Fruit fly (Drosophila melanogaster) whole organism, embryonic: ENCODE results near the gene Cog2.

Experiments used
- CG1024 ChIP-seq: fragments of 200-800 bp; sonication (Bioruptor generic); IDR thresholded peaks from 2 replicates; pipeline ENCODE4 v1.3.6; 2022; ENCODE audit warnings: missing biosample characterization, missing genetic modification characterization
- CG10366 ChIP-seq: fragments of 200-800 bp; sonication (Bioruptor generic); IDR thresholded peaks from 2 replicates; pipeline ENCODE4 v1.3.6; 2022; ENCODE audit warnings: missing biosample characterization, missing genetic modification characterization
- CG10959 ChIP-seq: fragments of 200-800 bp; sonication (Bioruptor generic); IDR thresholded peaks from 2 replicates; pipeline ENCODE4 v1.3.6; 2022; ENCODE audit warnings: missing biosample characterization, missing genetic modification characterization
- CG11723 ChIP-seq: fragments of 200-800 bp; sonication (Bioruptor generic); optimal IDR thresholded peaks from 2 replicates; lab custom pipeline; 2017; ENCODE audit warnings: missing biosample characterization, mild to moderate bottlenecking, missing genetic modification characterization
- CG12104 ChIP-seq: fragments of 200-800 bp; sonication (Bioruptor generic); optimal IDR thresholded peaks from 3 replicates; lab custom pipeline; 2016; ENCODE audit warnings: missing biosample characterization, missing genetic modification characterization
- CG12219 ChIP-seq: fragments of 200-800 bp; sonication (Bioruptor generic); optimal IDR thresholded peaks from 3 replicates; lab custom pipeline; 2018; ENCODE audit warnings: missing biosample characterization, mild to moderate bottlenecking, missing genetic modification characterization
- CG12942 ChIP-seq: fragments of 200-800 bp; sonication (Bioruptor generic); optimal IDR thresholded peaks from 3 replicates; lab custom pipeline; 2016; ENCODE audit warnings: missing biosample characterization, missing genetic modification characterization
- CG16863 ChIP-seq: fragments of 200-800 bp; sonication (Bioruptor generic); optimal IDR thresholded peaks from 3 replicates; lab custom pipeline; 2016; ENCODE audit warnings: missing biosample characterization, missing genetic modification characterization
- CG3838 ChIP-seq: fragments of 200-800 bp; sonication (Bioruptor generic); optimal IDR thresholded peaks from 3 replicates; lab custom pipeline; 2016; ENCODE audit warnings: missing biosample characterization, missing genetic modification characterization
- CG43689 ChIP-seq: fragments of 200-800 bp; sonication (Bioruptor generic); IDR thresholded peaks from 2 replicates; pipeline ENCODE4 v1.3.6; 2022; ENCODE audit warnings: missing biosample characterization, missing genetic modification characterization
- CG6683 ChIP-seq: fragments of 200-800 bp; sonication (Bioruptor generic); optimal IDR thresholded peaks from 2 replicates; lab custom pipeline; 2017; ENCODE audit warnings: missing biosample characterization, mild to moderate bottlenecking, missing genetic modification characterization, missing genetic modification reagents
- CG6689 ChIP-seq: fragments of 200-800 bp; sonication (Bioruptor generic); IDR thresholded peaks from 2 replicates; pipeline ENCODE4 v1.3.6; 2022; ENCODE audit warnings: missing biosample characterization, missing genetic modification characterization
- CG6813 ChIP-seq: fragments of 200-800 bp; sonication (Bioruptor generic); optimal IDR thresholded peaks from 2 replicates; lab custom pipeline; 2017; ENCODE audit warnings: missing biosample characterization, missing genetic modification characterization, mild to moderate bottlenecking, moderate library complexity, missing genetic modification reagents
- CG7271 ChIP-seq: fragments of 200-800 bp; sonication (Bioruptor generic); optimal IDR thresholded peaks from 2 replicates; lab custom pipeline; 2018; ENCODE audit warnings: missing biosample characterization, mild to moderate bottlenecking, missing genetic modification characterization, moderate library complexity
- CG9932 ChIP-seq: fragments of 200-800 bp; sonication (Bioruptor generic); IDR thresholded peaks from 2 replicates; pipeline ENCODE4 v1.3.6; 2022; ENCODE audit warnings: missing biosample characterization, missing genetic modification characterization
- Dad ChIP-seq: fragments of 200-800 bp; sonication (Bioruptor generic); optimal IDR thresholded peaks from 3 replicates; lab custom pipeline; 2016; ENCODE audit warnings: missing biosample characterization, missing genetic modification characterization
- Deaf1 ChIP-seq: fragments of 200-800 bp; optimal IDR thresholded peaks from 3 replicates; lab custom pipeline; 2019; ENCODE audit warnings: missing biosample characterization, mild to moderate bottlenecking, missing genetic modification characterization, moderate library complexity
- Doc2 ChIP-seq: fragments of 200-800 bp; sonication (Bioruptor generic); IDR thresholded peaks from 2 replicates; pipeline ENCODE4 v1.3.6; 2022; ENCODE audit warnings: missing biosample characterization, missing genetic modification characterization
- Ets65A ChIP-seq: fragments of 200-800 bp; sonication (Bioruptor generic); peaks from one replicate; lab custom pipeline; 2016; ENCODE audit warnings: missing biosample characterization, missing genetic modification characterization
- Hand ChIP-seq: fragments of 200-800 bp; sonication (Bioruptor generic); optimal IDR thresholded peaks from 2 replicates; lab custom pipeline; 2017; ENCODE audit warnings: mild to moderate bottlenecking, missing biosample characterization, missing genetic modification reagents, missing genetic modification characterization
- Hr3 ChIP-seq: fragments of 200-800 bp; sonication (Bioruptor generic); optimal IDR thresholded peaks from 3 replicates; lab custom pipeline; 2016; ENCODE audit warnings: missing biosample characterization, missing genetic modification characterization
- Hr51 ChIP-seq, 2 experiments: fragments of 200-800 bp; sonication (Bioruptor generic); optimal IDR thresholded peaks; 2 replicates in 1 of 2; 3 replicates in 1 of 2; lab custom pipeline; 2016 to 2018; ENCODE audit warnings: missing biosample characterization in 2 of 2, missing genetic modification characterization in 2 of 2, mild to moderate bottlenecking in 1 of 2, moderate library complexity in 1 of 2
- MESR4 ChIP-seq: fragments of 200-800 bp; sonication (Bioruptor generic); optimal IDR thresholded peaks from 2 replicates; lab custom pipeline; 2018; ENCODE audit warnings: missing biosample characterization, mild to moderate bottlenecking, missing genetic modification characterization, moderate library complexity
- MTF-1 ChIP-seq: fragments of 200-800 bp; sonication (Bioruptor generic); optimal IDR thresholded peaks from 2 replicates; lab custom pipeline; 2018; ENCODE audit warnings: missing biosample characterization, mild to moderate bottlenecking, missing genetic modification characterization, borderline replicate concordance
- Max ChIP-seq: fragments of 200-800 bp; sonication (Bioruptor generic); optimal IDR thresholded peaks from 2 replicates; lab custom pipeline; 2016; ENCODE audit warnings: missing biosample characterization, mild to moderate bottlenecking, missing genetic modification characterization
- Med ChIP-seq: fragments of 200-800 bp; sonication (Bioruptor generic); peaks from one replicate; lab custom pipeline; 2016; ENCODE audit warnings: missing biosample characterization, missing genetic modification characterization, mild to moderate bottlenecking, inconsistent platforms, moderate library complexity
- NK7.1 ChIP-seq: fragments of 200-800 bp; sonication (Bioruptor generic); optimal IDR thresholded peaks from 3 replicates; lab custom pipeline; 2016; ENCODE audit warnings: missing biosample characterization, missing genetic modification characterization
- NfI ChIP-seq: fragments of 200-800 bp; sonication (Bioruptor generic); optimal IDR thresholded peaks from 3 replicates; lab custom pipeline; 2018; ENCODE audit warnings: missing biosample characterization, mild to moderate bottlenecking, missing genetic modification characterization, moderate library complexity
- PHDP ChIP-seq: fragments of 200-800 bp; sonication (Bioruptor generic); optimal IDR thresholded peaks from 3 replicates; lab custom pipeline; 2018; ENCODE audit warnings: missing biosample characterization, mild to moderate bottlenecking, missing genetic modification characterization, moderate library complexity
- Sry-δ ChIP-seq: fragments of 200-800 bp; sonication (Bioruptor generic); optimal IDR thresholded peaks from 2 replicates; lab custom pipeline; 2016; ENCODE audit warnings: missing biosample characterization, missing genetic modification characterization
- amos ChIP-seq: fragments of 200-800 bp; sonication (Bioruptor generic); IDR thresholded peaks from 2 replicates; pipeline ENCODE4 v1.3.6; 2022; ENCODE audit warnings: missing biosample characterization, missing genetic modification characterization; ENCODE audit not compliant: partially characterized antibody
- cato ChIP-seq: fragments of 200-800 bp; sonication (Bioruptor generic); optimal IDR thresholded peaks from 2 replicates; lab custom pipeline; 2016; ENCODE audit warnings: missing biosample characterization, missing genetic modification characterization, borderline replicate concordance
- cg ChIP-seq: fragments of 200-800 bp; sonication (Bioruptor generic); optimal IDR thresholded peaks from 3 replicates; lab custom pipeline; 2019; ENCODE audit warnings: missing biosample characterization, mild to moderate bottlenecking, missing genetic modification characterization, moderate library complexity
- chinmo ChIP-seq: fragments of 200-800 bp; sonication (Bioruptor generic); IDR thresholded peaks from 4 replicates; pipeline ENCODE4 v1.3.6; 2022; ENCODE audit warnings: missing biosample characterization, missing genetic modification characterization; ENCODE audit not compliant: partially characterized antibody
- crc ChIP-seq: fragments of 200-800 bp; sonication (Bioruptor generic); optimal IDR thresholded peaks from 2 replicates; lab custom pipeline; 2016; ENCODE audit warnings: missing biosample characterization, missing genetic modification characterization
- dmrt11E ChIP-seq: fragments of 200-800 bp; sonication (Bioruptor generic); optimal IDR thresholded peaks from 3 replicates; lab custom pipeline; 2018; ENCODE audit warnings: missing biosample characterization, mild to moderate bottlenecking, missing genetic modification characterization, moderate library complexity
- eve ChIP-seq, 2 experiments: fragments of >200 bp; optimal IDR thresholded peaks; 2 replicates each; lab custom pipeline; 2017; ENCODE audit warnings: missing biosample characterization in 2 of 2, missing genetic modification characterization in 2 of 2
- ewg ChIP-seq: fragments of 200-800 bp; sonication (Bioruptor generic); optimal IDR thresholded peaks from 3 replicates; lab custom pipeline; 2017; ENCODE audit warnings: mild to moderate bottlenecking, missing biosample characterization, missing genetic modification reagents, missing genetic modification characterization
- lmd ChIP-seq: fragments of 200-800 bp; sonication (Bioruptor generic); IDR thresholded peaks from 2 replicates; pipeline ENCODE4 v1.3.6; 2022; ENCODE audit warnings: missing biosample characterization, missing genetic modification characterization
- nom ChIP-seq: fragments of 200-800 bp; sonication (Bioruptor generic); optimal IDR thresholded peaks from 2 replicates; lab custom pipeline; 2017; ENCODE audit warnings: missing biosample characterization, missing genetic modification characterization, mild to moderate bottlenecking, moderate library complexity, missing genetic modification reagents
- onecut ChIP-seq: fragments of 200-800 bp; sonication (Bioruptor generic); IDR thresholded peaks from 2 replicates; pipeline ENCODE4 v1.3.6; 2022; ENCODE audit warnings: missing biosample characterization, missing genetic modification characterization
- pb ChIP-seq: fragments of 200-800 bp; sonication (Bioruptor generic); optimal IDR thresholded peaks from 3 replicates; lab custom pipeline; 2016; ENCODE audit warnings: missing biosample characterization, missing genetic modification characterization
- pita ChIP-seq: fragments of 200-800 bp; sonication (Bioruptor generic); optimal IDR thresholded peaks from 2 replicates; lab custom pipeline; 2017; ENCODE audit warnings: missing biosample characterization, mild to moderate bottlenecking, missing genetic modification characterization
- pros ChIP-seq: fragments of 200-800 bp; sonication (Bioruptor generic); optimal IDR thresholded peaks from 3 replicates; lab custom pipeline; 2019; ENCODE audit warnings: missing biosample characterization, mild to moderate bottlenecking, missing genetic modification characterization, moderate library complexity
- seq ChIP-seq: fragments of 200-800 bp; sonication (Bioruptor generic); IDR thresholded peaks from 2 replicates; pipeline ENCODE4 v1.3.6; 2022; ENCODE audit warnings: missing biosample characterization, missing genetic modification characterization
- sr ChIP-seq: fragments of 200-800 bp; sonication (Bioruptor generic); IDR thresholded peaks from 3 replicates; pipeline ENCODE4 v1.3.6; 2022; ENCODE audit warnings: missing biosample characterization, missing genetic modification characterization
- tio ChIP-seq: fragments of 200-800 bp; sonication (Bioruptor generic); optimal IDR thresholded peaks from 2 replicates; lab custom pipeline; 2017; ENCODE audit warnings: missing biosample characterization, missing genetic modification characterization, inconsistent platforms
- trem ChIP-seq: fragments of 200-800 bp; optimal IDR thresholded peaks from 3 replicates; lab custom pipeline; 2019; ENCODE audit warnings: missing biosample characterization, mild to moderate bottlenecking, missing genetic modification characterization, moderate library complexity
- twi ChIP-seq: fragments of 200-800 bp; optimal IDR thresholded peaks from 2 replicates; lab custom pipeline; 2019; ENCODE audit warnings: missing biosample characterization, mild to moderate bottlenecking, missing genetic modification characterization, moderate library complexity
- unc-4 ChIP-seq: fragments of 200-800 bp; sonication (Bioruptor generic); IDR thresholded peaks from 2 replicates; pipeline ENCODE4 v1.3.6; 2022; ENCODE audit warnings: missing biosample characterization, missing genetic modification characterization; ENCODE audit not compliant: partially characterized antibody
- z ChIP-seq: fragments of 200-800 bp; sonication (Bioruptor generic); IDR thresholded peaks from 3 replicates; pipeline ENCODE4 v1.3.6; 2022; ENCODE audit warnings: missing biosample characterization, missing genetic modification characterization
- zfh1 ChIP-seq: fragments of 200-800 bp; sonication (Bioruptor generic); IDR thresholded peaks from 3 replicates; pipeline ENCODE4 v1.3.6; 2022; ENCODE audit warnings: missing biosample characterization, missing genetic modification characterization

Gene Cog2

DNA sequence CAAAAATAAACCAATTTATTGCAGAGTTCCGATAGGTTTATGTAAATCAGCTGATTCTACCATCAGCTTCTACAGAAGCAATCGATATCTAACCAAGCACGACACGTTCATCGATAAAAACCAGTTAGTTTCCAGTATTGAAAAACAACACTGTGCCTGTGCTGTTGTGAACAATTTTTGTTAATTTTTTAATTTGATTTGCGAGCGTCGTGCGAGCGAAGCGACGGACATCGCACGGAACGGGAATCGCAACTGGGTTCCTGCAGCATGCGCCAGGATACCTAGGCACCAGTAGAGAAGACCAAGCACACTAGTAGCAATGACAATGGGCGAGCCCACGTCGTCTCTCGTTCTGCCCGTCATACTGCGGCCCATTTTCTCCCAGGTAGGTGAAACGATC lies 10.4 kb upstream of the Cog2 start, which contains the start of the genes Ccm3 and CG6136 (continued):
- peak; percentile 81 for TF ChIP-seq CG9932
- TF ChIP-seq Med (GFP tag; lab: Kevin White, UChicago) = peak; percentile 94
- peak; percentile 95 for TF ChIP-seq amos (GFP tag; lab: Robert Waterston, UW)
- peak; percentile 48 for TF ChIP-seq ewg (GFP tag; lab: Kevin White, UChicago)
- no peak for TF ChIP-seq twi
- no peak for TF ChIP-seq Doc2 (GFP tag; lab: Robert Waterston, UW)
- TF ChIP-seq Deaf1 = peak; percentile 50
- peak in 1 of 2 experiments; percentile 23 for TF ChIP-seq Hr51 (GFP tag; optimal IDR thresholded peaks at IDR 0.05; lab: Kevin White, UChicago)
- TF ChIP-seq cato = no peak
- TF ChIP-seq CG16863 (GFP tag; lab: Kevin White, UChicago) = no peak
- TF ChIP-seq CG10366 (GFP tag; lab: Robert Waterston, UW) = peak; percentile 23; the same call in 1 of the 2 replicates
- TF ChIP-seq crc (GFP tag; lab: Kevin White, UChicago) = no peak
- peak; percentile 70; the same call in 2 of the 3 replicates for TF ChIP-seq zfh1 (GFP tag; lab: Robert Waterston, UW)
- no peak for TF ChIP-seq CG12942 (GFP tag; lab: Kevin White, UChicago)
- TF ChIP-seq sr (GFP tag; lab: Robert Waterston, UW) = no peak
- TF ChIP-seq CG3838 (GFP tag; lab: Kevin White, UChicago) = no peak
- TF ChIP-seq chinmo = peak; percentile 88; the same call in 3 of the 4 replicates
- peak; percentile 6 for TF ChIP-seq CG12104 (GFP tag; lab: Kevin White, UChicago)
- no peak for TF ChIP-seq pros (GFP tag; lab: Kevin White, UChicago)
- TF ChIP-seq seq (GFP tag; lab: Robert Waterston, UW) = peak; percentile 17; the same call in 1 of the 2 replicates
- peak; percentile 59 for TF ChIP-seq Max
- TF ChIP-seq NfI (GFP tag; lab: Kevin White, UChicago) = peak; percentile 67
- TF ChIP-seq dmrt11E (tag; lab: Kevin White, UChicago) = peak; percentile 10
- TF ChIP-seq Hr3 (GFP tag; lab: Kevin White, UChicago) = peak; percentile 12
- TF ChIP-seq z = no peak
- peak; percentile 1 for TF ChIP-seq nom (GFP tag; lab: Kevin White, UChicago)
- peak; percentile 20 for TF ChIP-seq Dad (GFP tag; lab: Kevin White, UChicago)
- TF ChIP-seq pb (GFP tag; lab: Kevin White, UChicago) = peak; percentile 23
- peak; percentile 26 for TF ChIP-seq CG6683
- TF ChIP-seq Ets65A = peak; percentile 94
- no peak for TF ChIP-seq onecut
- TF ChIP-seq trem (tag; lab: Kevin White, UChicago) = peak; percentile 53
- TF ChIP-seq CG7271 = peak; percentile 6

dm6 chr3R:15369742-15370141 lies 8.3 kb upstream of the Cog2 start, which contains the start of gene CG14868:
CG14868 (minus strand) TSS chr3R:15369945.
- TF ChIP-seq onecut (peak; percentile 48), lmd (GFP tag; lab: Robert Waterston, UW) (no peak), NK7.1 (GFP tag; lab: Kevin White, UChicago) (no peak), CG10959 (GFP tag; lab: Robert Waterston, UW) (no peak), CG11723 (GFP tag; lab: Kevin White, UChicago) (no peak), CG12219 (GFP tag; lab: Kevin White, UChicago) (no peak), Ets65A (no peak), eve (GFP tag; optimal IDR thresholded peaks at IDR 0.05; lab: Kevin White, UChicago) (no peak), unc-4 (GFP tag; lab: Robert Waterston, UW) (0 out of 2 replicates have a peak, but pooled peaks have one; percentile 30), Sry-δ (GFP tag; lab: Kevin White, UChicago) (no peak), tio (no peak), pita (no peak), CG43689 (GFP tag; lab: Robert Waterston, UW) (no peak), CG6689 (GFP tag; lab: Robert Waterston, UW) (no peak), MTF-1 (no peak), MESR4 (peak; percentile 44), CG1024 (GFP tag; lab: Robert Waterston, UW) (no peak), CG6813 (GFP tag; lab: Kevin White, UChicago) (no peak), ewg (GFP tag; lab: Kevin White, UChicago) (peak; percentile 91), PHDP (no peak), Hand (no peak), cg (GFP tag; lab: Kevin White, UChicago) (no peak)
